Worm (Caenorhabditis elegans) whole organism, L2 larva: ENCODE results near the gene F09F9.5.

Experiments used
- R02D3.7 ChIP-seq: fragments of 150-350 bp; optimal IDR thresholded peaks from 2 replicates; lab custom pipeline; 2014; ENCODE audit warnings: missing biosample characterization, missing genetic modification characterization
- nhr-12 ChIP-seq: fragments of 150-350 bp; optimal IDR thresholded peaks from 2 replicates; lab custom pipeline; 2014; ENCODE audit warnings: missing biosample characterization, missing genetic modification characterization
- nhr-129 ChIP-seq: fragments of 150-350 bp; optimal IDR thresholded peaks from 2 replicates; lab custom pipeline; 2014; ENCODE audit warnings: missing biosample characterization, missing genetic modification characterization
- sma-3 ChIP-seq: sonication (generic microtip); optimal IDR thresholded peaks from 2 replicates; lab custom pipeline; 2016; ENCODE audit warnings: missing genetic modification reagents, missing genetic modification characterization, missing compliant biosample characterization

DNA sequence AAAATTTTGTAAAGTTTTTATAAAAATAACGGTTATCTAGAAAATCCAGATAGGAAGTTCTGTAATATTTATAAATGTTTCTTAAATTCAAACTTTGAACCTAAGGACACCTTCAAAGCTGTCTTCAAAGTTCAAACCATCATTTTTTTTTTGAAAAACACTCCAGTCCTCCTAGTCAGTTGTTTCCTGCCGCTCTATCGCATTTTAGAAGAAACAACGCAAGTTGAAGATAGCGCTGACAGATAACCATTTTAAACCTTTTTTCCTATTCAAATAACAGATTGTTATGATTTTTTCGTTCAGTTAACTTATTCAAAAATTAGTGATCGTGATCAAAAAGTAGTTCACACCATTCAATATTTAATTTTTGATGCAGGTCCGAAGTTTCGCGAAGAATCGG, 15.7 kb downstream of the F09F9.5 start:
- TF ChIP-seq nhr-12 (tag; lab: Kevin White, UChicago) (no peak), sma-3 (GFP tag; lab: Kevin White, UChicago) (no peak), nhr-129 (tag; lab: Kevin White, UChicago) (no peak), R02D3.7 (tag; lab: Kevin White, UChicago) (no peak)
